Fruit fly (Drosophila melanogaster) whole organism, embryonic: Measurements from ENCODE around the gene CG10317.

Experiments
- Adf1 ChIP-seq: fragments of 200-800 bp; sonication (Bioruptor generic); IDR thresholded peaks from 2 replicates; pipeline ENCODE4 v1.3.6; 2022; ENCODE audit warnings: missing biosample characterization, missing genetic modification characterization
- Atf6 ChIP-seq: fragments of 200-800 bp; sonication (Bioruptor generic); IDR thresholded peaks from 2 replicates; pipeline ENCODE4 v1.3.6; 2022; ENCODE audit warnings: missing biosample characterization, missing genetic modification characterization
- BtbVII ChIP-seq: fragments of 200-800 bp; sonication (Bioruptor generic); optimal IDR thresholded peaks from 3 replicates; lab custom pipeline; 2017; ENCODE audit warnings: missing biosample characterization, mild to moderate bottlenecking, missing genetic modification characterization
- CG10321 ChIP-seq: fragments of 200-800 bp; sonication (Bioruptor generic); IDR thresholded peaks from 2 replicates; pipeline ENCODE4 v1.3.6; 2022; ENCODE audit warnings: missing biosample characterization, missing genetic modification characterization
- CG10366 ChIP-seq: fragments of 200-800 bp; sonication (Bioruptor generic); IDR thresholded peaks from 2 replicates; pipeline ENCODE4 v1.3.6; 2022; ENCODE audit warnings: missing biosample characterization, missing genetic modification characterization
- CG12155 ChIP-seq: fragments of 200-800 bp; sonication (Bioruptor generic); optimal IDR thresholded peaks from 3 replicates; lab custom pipeline; 2016; ENCODE audit warnings: missing biosample characterization, missing genetic modification characterization
- CG12236 ChIP-seq: fragments of 200-800 bp; sonication (Bioruptor generic); optimal IDR thresholded peaks from 2 replicates; lab custom pipeline; 2016; ENCODE audit warnings: missing biosample characterization, missing genetic modification characterization
- CG13123 ChIP-seq: fragments of 200-800 bp; sonication (Bioruptor generic); optimal IDR thresholded peaks from 2 replicates; lab custom pipeline; 2016; ENCODE audit warnings: missing biosample characterization, missing genetic modification characterization
- CG13624 ChIP-seq: fragments of 200-800 bp; sonication (Bioruptor generic); optimal IDR thresholded peaks from 2 replicates; lab custom pipeline; 2016; ENCODE audit warnings: missing biosample characterization, missing genetic modification characterization
- CG17568 ChIP-seq: fragments of 200-800 bp; sonication (Bioruptor generic); optimal IDR thresholded peaks from 2 replicates; lab custom pipeline; 2018; ENCODE audit warnings: missing biosample characterization, mild to moderate bottlenecking, missing genetic modification characterization, moderate library complexity
- CG18262 ChIP-seq: fragments of 200-800 bp; optimal IDR thresholded peaks from 3 replicates; lab custom pipeline; 2019; ENCODE audit warnings: missing biosample characterization, mild to moderate bottlenecking, missing genetic modification characterization, moderate library complexity
- CG2202 ChIP-seq: fragments of 200-800 bp; sonication (Bioruptor generic); optimal IDR thresholded peaks from 2 replicates; lab custom pipeline; 2018; ENCODE audit warnings: missing biosample characterization, mild to moderate bottlenecking, missing genetic modification characterization
- CG2678 ChIP-seq: fragments of 200-800 bp; sonication (Bioruptor generic); optimal IDR thresholded peaks from 3 replicates; lab custom pipeline; 2019; ENCODE audit warnings: missing biosample characterization, mild to moderate bottlenecking, missing genetic modification characterization, moderate library complexity
- CG32532 ChIP-seq: fragments of 200-800 bp; sonication (Bioruptor generic); IDR thresholded peaks from 2 replicates; pipeline ENCODE4 v1.3.6; 2022; ENCODE audit warnings: missing biosample characterization, missing genetic modification characterization
- CG32767 ChIP-seq: fragments of 200-800 bp; sonication (Bioruptor generic); IDR thresholded peaks from 2 replicates; pipeline ENCODE4 v1.3.6; 2022; ENCODE audit warnings: missing biosample characterization, missing genetic modification characterization
- CG34376 ChIP-seq: fragments of 200-800 bp; sonication (Bioruptor generic); optimal IDR thresholded peaks from 2 replicates; lab custom pipeline; 2018; ENCODE audit warnings: missing biosample characterization, mild to moderate bottlenecking, missing genetic modification characterization
- CG8924 ChIP-seq: fragments of 200-800 bp; optimal IDR thresholded peaks from 3 replicates; lab custom pipeline; 2019; ENCODE audit warnings: missing biosample characterization, mild to moderate bottlenecking, missing genetic modification characterization, moderate library complexity
- Doc2 ChIP-seq: fragments of 200-800 bp; sonication (Bioruptor generic); IDR thresholded peaks from 2 replicates; pipeline ENCODE4 v1.3.6; 2022; ENCODE audit warnings: missing biosample characterization, missing genetic modification characterization
- ERR ChIP-seq: fragments of 200-800 bp; sonication (Bioruptor generic); optimal IDR thresholded peaks from 2 replicates; lab custom pipeline; 2016; ENCODE audit warnings: missing biosample characterization, missing genetic modification characterization
- Eip74EF ChIP-seq, 2 experiments: fragments of 200-800 bp in 1 of 2; fragments of >200 bp in 1 of 2; sonication (Bioruptor generic) in 1 of 2; optimal IDR thresholded peaks; 2 replicates each; lab custom pipeline; 2017 to 2019; ENCODE audit warnings: missing biosample characterization in 2 of 2, missing genetic modification characterization in 2 of 2, mild to moderate bottlenecking in 1 of 2, moderate library complexity in 1 of 2
- Ets65A ChIP-seq: fragments of 200-800 bp; sonication (Bioruptor generic); peaks from one replicate; lab custom pipeline; 2016; ENCODE audit warnings: missing biosample characterization, missing genetic modification characterization
- HLH3B ChIP-seq: fragments of 200-800 bp; sonication (Bioruptor generic); IDR thresholded peaks from 2 replicates; pipeline ENCODE4 v1.3.6; 2022; ENCODE audit warnings: missing biosample characterization, missing genetic modification characterization
- HLH54F ChIP-seq: fragments of 200-800 bp; sonication (Bioruptor generic); optimal IDR thresholded peaks from 3 replicates; lab custom pipeline; 2016; ENCODE audit warnings: missing biosample characterization, missing genetic modification characterization
- Hmr ChIP-seq: fragments of 200-800 bp; sonication (Bioruptor generic); optimal IDR thresholded peaks from 3 replicates; lab custom pipeline; 2017; ENCODE audit warnings: mild to moderate bottlenecking, missing biosample characterization, missing genetic modification reagents, missing genetic modification characterization
- Hr78 ChIP-seq, 2 experiments: fragments of 200-800 bp in 1 of 2; fragments of >200 bp in 1 of 2; sonication (Bioruptor generic) in 1 of 2; optimal IDR thresholded peaks; 2 replicates each; lab custom pipeline; 2017 to 2019; ENCODE audit warnings: missing biosample characterization in 2 of 2, missing genetic modification characterization in 2 of 2, mild to moderate bottlenecking in 1 of 2, moderate library complexity in 1 of 2
- Oli ChIP-seq: fragments of 200-800 bp; sonication (Bioruptor generic); optimal IDR thresholded peaks from 2 replicates; lab custom pipeline; 2018; ENCODE audit warnings: missing biosample characterization, mild to moderate bottlenecking, missing genetic modification characterization, moderate library complexity
- Side ChIP-seq: fragments of 200-800 bp; sonication (Bioruptor generic); optimal IDR thresholded peaks from 2 replicates; lab custom pipeline; 2016; ENCODE audit warnings: missing biosample characterization, missing genetic modification characterization
- Spps ChIP-seq: fragments of 200-800 bp; sonication (Bioruptor generic); optimal IDR thresholded peaks from 2 replicates; lab custom pipeline; 2018; ENCODE audit warnings: missing biosample characterization, mild to moderate bottlenecking, missing genetic modification characterization
- Ssrp ChIP-seq: fragments of 200-800 bp; sonication (Bioruptor generic); optimal IDR thresholded peaks from 2 replicates; lab custom pipeline; 2018; ENCODE audit warnings: missing biosample characterization, mild to moderate bottlenecking, missing genetic modification characterization, moderate library complexity
- ab ChIP-seq: fragments of 200-800 bp; sonication (Bioruptor generic); optimal IDR thresholded peaks from 2 replicates; lab custom pipeline; 2016; ENCODE audit warnings: missing biosample characterization, missing genetic modification characterization
- abd-A ChIP-seq: fragments of 200-800 bp; sonication (Bioruptor generic); optimal IDR thresholded peaks from 3 replicates; lab custom pipeline; 2019; ENCODE audit warnings: missing biosample characterization, mild to moderate bottlenecking, missing genetic modification characterization, moderate library complexity
- cwo ChIP-seq: fragments of 200-800 bp; sonication (Bioruptor generic); optimal IDR thresholded peaks from 3 replicates; lab custom pipeline; 2017; ENCODE audit warnings: missing biosample characterization, missing genetic modification characterization, mild to moderate bottlenecking, moderate library complexity, missing genetic modification reagents
- disco-r ChIP-seq: fragments of 200-800 bp; sonication (Bioruptor generic); optimal IDR thresholded peaks from 2 replicates; lab custom pipeline; 2016; ENCODE audit warnings: missing biosample characterization, missing genetic modification characterization
- exex ChIP-seq: fragments of 200-800 bp; sonication (Bioruptor generic); optimal IDR thresholded peaks from 4 replicates; lab custom pipeline; 2018; ENCODE audit warnings: missing biosample characterization, mild to moderate bottlenecking, missing genetic modification characterization, moderate library complexity
- gro ChIP-seq: fragments of 200-800 bp; sonication (Bioruptor generic); optimal IDR thresholded peaks from 2 replicates; lab custom pipeline; 2016; ENCODE audit warnings: missing biosample characterization, missing genetic modification characterization
- lab ChIP-seq: fragments of 200-800 bp; sonication (Bioruptor generic); optimal IDR thresholded peaks from 3 replicates; lab custom pipeline; 2017; ENCODE audit warnings: missing biosample characterization, missing genetic modification characterization, mild to moderate bottlenecking, moderate library complexity, missing genetic modification reagents
- lmd ChIP-seq: fragments of 200-800 bp; sonication (Bioruptor generic); IDR thresholded peaks from 2 replicates; pipeline ENCODE4 v1.3.6; 2022; ENCODE audit warnings: missing biosample characterization, missing genetic modification characterization
- mam ChIP-seq: fragments of 200-800 bp; sonication (Bioruptor generic); optimal IDR thresholded peaks from 3 replicates; lab custom pipeline; 2016; ENCODE audit warnings: missing biosample characterization, missing genetic modification characterization
- mirr ChIP-seq: fragments of 200-800 bp; sonication (Bioruptor generic); optimal IDR thresholded peaks from 3 replicates; lab custom pipeline; 2018; ENCODE audit warnings: missing biosample characterization, mild to moderate bottlenecking, missing genetic modification characterization
- pan ChIP-seq, 4 experiments: fragments of >200 bp in 3 of 4; fragments of 200-800 bp in 1 of 4; sonication (Bioruptor generic) in 1 of 4; optimal IDR thresholded peaks in 3 of 4; IDR thresholded peaks in 1 of 4; 2 replicates each; pipeline versions ENCODE4 v1.3.6 to Lab custom; 2017 to 2022; ENCODE audit warnings: missing biosample characterization in 2 of 4, missing genetic modification characterization in 2 of 4, mixed read lengths in 1 of 4
- ranshi ChIP-seq: fragments of 200-800 bp; sonication (Bioruptor generic); IDR thresholded peaks from 2 replicates; pipeline ENCODE4 v1.3.6; 2022; ENCODE audit warnings: missing biosample characterization, missing genetic modification characterization
- repo ChIP-seq: fragments of 200-800 bp; sonication (Bioruptor generic); optimal IDR thresholded peaks from 2 replicates; lab custom pipeline; 2016; ENCODE audit warnings: missing biosample characterization, missing genetic modification characterization
- salm ChIP-seq: fragments of 200-800 bp; sonication (Bioruptor generic); optimal IDR thresholded peaks from 2 replicates; lab custom pipeline; 2018; ENCODE audit warnings: missing biosample characterization, mild to moderate bottlenecking, missing genetic modification characterization
- sd ChIP-seq: fragments of 200-800 bp; sonication (Bioruptor generic); optimal IDR thresholded peaks from 3 replicates; lab custom pipeline; 2018; ENCODE audit warnings: missing biosample characterization, mild to moderate bottlenecking, missing genetic modification characterization, moderate library complexity
- sqz ChIP-seq: fragments of 200-800 bp; sonication (Bioruptor generic); optimal IDR thresholded peaks from 3 replicates; lab custom pipeline; 2018; ENCODE audit warnings: missing biosample characterization, mild to moderate bottlenecking, missing genetic modification characterization
- usp ChIP-seq: fragments of >200 bp; optimal IDR thresholded peaks from 2 replicates; lab custom pipeline; 2017; ENCODE audit warnings: missing biosample characterization, missing genetic modification characterization
- vvl ChIP-seq: fragments of 200-800 bp; sonication (Bioruptor generic); IDR thresholded peaks from 2 replicates; pipeline ENCODE4 v1.3.6; 2022; ENCODE audit warnings: missing biosample characterization, missing genetic modification characterization
- wek ChIP-seq: fragments of 200-800 bp; sonication (Bioruptor generic); optimal IDR thresholded peaks from 3 replicates; lab custom pipeline; 2018; ENCODE audit warnings: missing biosample characterization, mild to moderate bottlenecking, missing genetic modification characterization, moderate library complexity
- zf30C ChIP-seq: fragments of 200-800 bp; sonication (Bioruptor generic); optimal IDR thresholded peaks from 3 replicates; lab custom pipeline; 2018; ENCODE audit warnings: missing biosample characterization, mild to moderate bottlenecking, missing genetic modification characterization

The CG10317 gene

dm6 chr3R:16348289-16348688 is 22.0 kb downstream of the CG10317 start (continued):
- no peak for TF ChIP-seq Ets65A (GFP tag; lab: Kevin White, UChicago)
- no peak for TF ChIP-seq mam (GFP tag; lab: Kevin White, UChicago)
- TF ChIP-seq lab = no peak
- no peak for TF ChIP-seq CG13123 (GFP tag; lab: Kevin White, UChicago)
- no peak for TF ChIP-seq Ssrp
- peak; percentile 68; the same call in 1 of the 2 replicates for TF ChIP-seq vvl (GFP tag; lab: Robert Waterston, UW)
- no peak for TF ChIP-seq repo (GFP tag; lab: Kevin White, UChicago)
- peak; percentile 51 for TF ChIP-seq gro
- no peak for TF ChIP-seq pan (optimal IDR thresholded peaks at IDR 0.05; lab: Kevin White, UChicago)
- no peak for TF ChIP-seq pan (GFP tag; optimal IDR thresholded peaks at IDR 0.05 in 1 of 2, IDR thresholded peaks at IDR 0.05 in 1 of 2)
- TF ChIP-seq Oli (tag; lab: Kevin White, UChicago) = no peak
- no peak for TF ChIP-seq CG2202 (tag; lab: Kevin White, UChicago)
- 0 out of 2 replicates have a peak, but pooled peaks have one; percentile 12 for TF ChIP-seq CG32532 (GFP tag; lab: Robert Waterston, UW)
- TF ChIP-seq Side (GFP tag; lab: Kevin White, UChicago) = no peak
- no peak for TF ChIP-seq Atf6 (GFP tag; lab: Robert Waterston, UW)
- no peak for TF ChIP-seq CG2678 (tag; lab: Kevin White, UChicago)
- no peak for TF ChIP-seq Spps (tag; lab: Kevin White, UChicago)
- TF ChIP-seq usp (GFP tag; lab: Kevin White, UChicago) = no peak
- no peak for TF ChIP-seq Doc2 (GFP tag; lab: Robert Waterston, UW)
- no peak for TF ChIP-seq CG18262 (tag; lab: Kevin White, UChicago)
- TF ChIP-seq Eip74EF (GFP tag; optimal IDR thresholded peaks at IDR 0.05; lab: Kevin White, UChicago) = no peak
- peak; percentile 98 for TF ChIP-seq abd-A (tag; lab: Kevin White, UChicago)
- peak; percentile 55 for TF ChIP-seq CG34376 (GFP tag; lab: Kevin White, UChicago)
- no peak for TF ChIP-seq lmd (GFP tag; lab: Robert Waterston, UW)

DNA sequence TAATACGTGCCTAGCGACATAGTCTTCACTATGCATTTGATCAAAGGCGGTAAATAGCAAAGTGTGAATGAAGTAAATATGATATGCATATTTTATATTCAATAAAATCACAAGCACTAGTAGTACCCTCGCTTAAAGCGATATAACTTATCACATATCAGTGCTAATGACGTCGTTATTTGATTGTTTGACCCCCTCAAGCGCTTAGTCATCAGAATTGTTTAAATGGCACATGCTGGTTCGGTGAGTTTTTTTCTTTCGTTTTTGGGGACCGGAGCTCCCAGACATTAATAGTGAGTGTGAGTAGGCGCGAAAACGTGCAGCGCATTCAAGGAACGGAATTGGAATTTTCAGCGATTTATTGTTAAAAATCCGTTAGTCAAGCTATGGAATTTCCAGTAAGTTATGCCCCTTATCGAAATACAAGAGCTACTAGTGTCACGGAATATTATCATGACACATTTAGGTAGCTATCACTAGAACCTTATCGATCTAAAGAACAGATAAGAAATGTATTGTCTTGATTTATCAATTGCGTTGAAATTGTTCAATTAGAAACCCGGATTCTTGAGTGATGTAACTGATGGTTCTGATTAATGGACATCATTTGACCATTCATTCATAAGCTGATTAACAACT is 22.6 kb downstream of the CG10317 start:
- TF ChIP-seq mirr (GFP tag; lab: Kevin White, UChicago) = peak; percentile 66
- TF ChIP-seq CG10366 (GFP tag; lab: Robert Waterston, UW) = no peak
- TF ChIP-seq zf30C = no peak
- no peak for TF ChIP-seq disco-r (GFP tag; lab: Kevin White, UChicago)
- TF ChIP-seq ERR = no peak
- TF ChIP-seq HLH54F (GFP tag; lab: Kevin White, UChicago) = no peak
- no peak for TF ChIP-seq wek (GFP tag; lab: Kevin White, UChicago)
- TF ChIP-seq HLH3B (GFP tag; lab: Robert Waterston, UW) = no peak
- peak; percentile 10 for TF ChIP-seq BtbVII
- TF ChIP-seq ab (GFP tag; lab: Kevin White, UChicago) = no peak
- no peak for TF ChIP-seq ranshi (GFP tag; lab: Robert Waterston, UW)
- no peak for TF ChIP-seq CG17568 (GFP tag; lab: Kevin White, UChicago)
- TF ChIP-seq CG12236 (GFP tag; lab: Kevin White, UChicago) = no peak
- peak; percentile 86 for TF ChIP-seq sqz
- TF ChIP-seq CG12155 (GFP tag; lab: Kevin White, UChicago) = no peak
- TF ChIP-seq cwo (GFP tag; lab: Kevin White, UChicago) = peak; percentile 73
- peak; percentile 3 for TF ChIP-seq lab
- no peak for TF ChIP-seq Hmr (GFP tag; lab: Kevin White, UChicago)
- peak; percentile 91 for TF ChIP-seq sd (tag; lab: Kevin White, UChicago)
- no peak for TF ChIP-seq CG8924
- TF ChIP-seq Adf1 (GFP tag; lab: Robert Waterston, UW) = no peak
- no peak for TF ChIP-seq CG10321 (GFP tag; lab: Robert Waterston, UW)
- TF ChIP-seq exex (tag; lab: Kevin White, UChicago) = peak; percentile 90
- TF ChIP-seq CG32767 = no peak
- TF ChIP-seq CG13624 = no peak
- TF ChIP-seq salm = no peak
- peak in 1 of 2 experiments; percentile 77 for TF ChIP-seq Hr78 (GFP tag; optimal IDR thresholded peaks at IDR 0.05; lab: Kevin White, UChicago)
